Fruit fly (Drosophila melanogaster) whole organism, wandering third instar larva: ENCODE data around the gene CG10864.

ENCODE experiments used
- Hr83 ChIP-seq: fragments of 200-300 bp; sonication (Bioruptor generic); optimal IDR thresholded peaks from 2 replicates; lab custom pipeline; 2016; ENCODE audit warnings: missing biosample characterization, mild to moderate bottlenecking, missing genetic modification characterization, moderate library complexity; ENCODE audit not compliant: poor library complexity, severe bottlenecking
- Mio ChIP-seq: sonication (Bioruptor generic); optimal IDR thresholded peaks from 2 replicates; lab custom pipeline; 2016; ENCODE audit warnings: missing biosample characterization, missing genetic modification characterization
- Myc ChIP-seq: fragments of >200 bp; optimal IDR thresholded peaks from 2 replicates; lab custom pipeline; 2017
- N ChIP-seq: fragments of >200 bp; optimal IDR thresholded peaks from 2 replicates; lab custom pipeline; 2018; ENCODE audit warnings: missing biosample characterization, missing external identifiers, missing genetic modification characterization
- br ChIP-seq: fragments of 200-800 bp; sonication (Bioruptor generic); optimal IDR thresholded peaks from 2 replicates; lab custom pipeline; 2016; ENCODE audit warnings: missing biosample characterization, missing genetic modification characterization
- dl ChIP-seq, 2 experiments: fragments of 175-275, 200-275 bp in 1 of 2; fragments of 200-275 bp in 1 of 2; sonication (Bioruptor generic); optimal IDR thresholded peaks; lab custom pipeline; 2018; ENCODE audit warnings: mild to moderate bottlenecking in 2 of 2, missing biosample characterization in 2 of 2, missing genetic modification characterization in 2 of 2, moderate library complexity in 2 of 2; ENCODE audit not compliant: partially characterized antibody in 2 of 2, insufficient read depth in 1 of 2
- dmrt93B ChIP-seq: fragments of 200-800 bp; sonication (Bioruptor generic); optimal IDR thresholded peaks from 2 replicates; lab custom pipeline; 2018; ENCODE audit warnings: missing biosample characterization, mild to moderate bottlenecking, missing genetic modification characterization
- tai ChIP-seq: sonication (Bioruptor generic); optimal IDR thresholded peaks from 2 replicates; lab custom pipeline; 2016; ENCODE audit warnings: missing biosample characterization, missing genetic modification characterization

DNA sequence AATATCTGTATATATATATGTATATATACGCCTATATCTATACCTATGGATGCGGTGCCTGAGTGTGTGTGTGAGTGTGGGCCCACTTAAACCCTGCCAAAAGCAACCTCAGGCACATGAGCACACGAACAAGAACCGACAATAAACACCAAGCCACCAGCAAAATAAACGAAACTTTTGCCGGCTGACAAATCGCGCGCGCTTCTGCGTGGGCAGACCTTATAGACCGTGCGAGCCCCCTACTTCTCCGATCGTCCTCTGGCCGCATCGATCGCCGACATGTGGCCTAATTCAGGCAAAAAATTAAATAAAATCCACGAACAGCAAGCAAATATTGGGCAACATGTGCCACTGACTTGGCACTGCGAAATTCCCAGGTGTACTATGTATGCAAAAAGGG, 31.8 kb upstream of the CG10864 start:
- no peak for TF ChIP-seq Myc (lab: Kevin White, UChicago)
- no peak for TF ChIP-seq dmrt93B (GFP tag; lab: Kevin White, UChicago)
- TF ChIP-seq dl (GFP tag; optimal IDR thresholded peaks at IDR 0.05; lab: Kevin White, UChicago; ENCODE audit: insufficient read depth in 1 of 2, partially characterized antibody in 2 of 2): no peak
- TF ChIP-seq br (GFP tag; lab: Kevin White, UChicago): no peak
- TF ChIP-seq Mio (GFP tag; lab: Kevin White, UChicago): no peak
- TF ChIP-seq N (GFP tag; lab: Kevin White, UChicago): no peak
- TF ChIP-seq Hr83 (GFP tag; lab: Kevin White, UChicago): no peak
- no peak for TF ChIP-seq tai
